Worm (Caenorhabditis elegans) whole organism, L3 larva: ENCODE measurements around the gene T28C6.5.

ENCODE experiments used
- R02D3.7 ChIP-seq: fragments of 150-350 bp; optimal IDR thresholded peaks from 2 replicates; lab custom pipeline; 2014; ENCODE audit warnings: missing biosample characterization, missing genetic modification characterization
- ZK546.5 ChIP-seq: sonication (generic microtip); optimal IDR thresholded peaks from 2 replicates; lab custom pipeline; 2017; ENCODE audit warnings: missing biosample characterization, missing genetic modification characterization
- aly-2 ChIP-seq: fragments of 150-350 bp; optimal IDR thresholded peaks from 2 replicates; lab custom pipeline; 2014; ENCODE audit warnings: missing biosample characterization, missing genetic modification characterization
- ama-1 ChIP-seq: fragments of 150-350 bp; optimal IDR thresholded peaks from 2 replicates; lab custom pipeline; 2018
- ceh-16 ChIP-seq: sonication (generic microtip); optimal IDR thresholded peaks from 2 replicates; lab custom pipeline; 2017; ENCODE audit warnings: missing biosample characterization, missing genetic modification characterization
- ceh-28 ChIP-seq: fragments of 150-350 bp; optimal IDR thresholded peaks from 2 replicates; lab custom pipeline; 2014; ENCODE audit warnings: missing biosample characterization, missing genetic modification reagents, missing genetic modification characterization
- ceh-82 ChIP-seq: fragments of 150-350 bp; optimal IDR thresholded peaks from 2 replicates; lab custom pipeline; 2014; ENCODE audit warnings: missing biosample characterization, missing genetic modification characterization
- ceh-9 ChIP-seq: sonication (generic microtip); optimal IDR thresholded peaks from 2 replicates; lab custom pipeline; 2018; ENCODE audit warnings: missing biosample characterization, missing genetic modification characterization
- daf-12 ChIP-seq: fragments of 150-350 bp; optimal IDR thresholded peaks from 2 replicates; lab custom pipeline; 2014; ENCODE audit warnings: missing biosample characterization, missing genetic modification reagents, missing genetic modification characterization
- egl-27 ChIP-seq: sonication (generic microtip); optimal IDR thresholded peaks from 4 replicates; lab custom pipeline; 2017; ENCODE audit warnings: missing biosample characterization, missing genetic modification reagents, missing genetic modification characterization
- egl-5 ChIP-seq: fragments of 150-350 bp; optimal IDR thresholded peaks from 2 replicates; lab custom pipeline; 2017; ENCODE audit warnings: missing biosample characterization, missing genetic modification reagents, missing genetic modification characterization, inconsistent platforms
- elt-1 ChIP-seq: fragments of 150-350 bp; optimal IDR thresholded peaks from 2 replicates; lab custom pipeline; 2014; ENCODE audit warnings: missing biosample characterization, missing genetic modification characterization
- elt-2 ChIP-seq: sonication (generic microtip); optimal IDR thresholded peaks from 2 replicates; lab custom pipeline; 2016; ENCODE audit warnings: missing genetic modification reagents, mild to moderate bottlenecking, missing genetic modification characterization, missing compliant biosample characterization
- elt-3 ChIP-seq, 3 experiments: fragments of 150-350 bp in 1 of 3; sonication (generic microtip) in 2 of 3; optimal IDR thresholded peaks; 2 replicates in 2 of 3; 4 replicates in 1 of 3; lab custom pipeline; 2014 to 2017; ENCODE audit warnings: missing biosample characterization in 3 of 3, missing genetic modification characterization in 3 of 3
- eor-1 ChIP-seq, 2 experiments: fragments of 150-350 bp; optimal IDR thresholded peaks; 2 replicates each; lab custom pipeline; 2014 to 2018; ENCODE audit warnings: missing biosample characterization in 2 of 2, missing genetic modification characterization in 2 of 2
- fkh-10 ChIP-seq: sonication (generic microtip); optimal IDR thresholded peaks from 2 replicates; lab custom pipeline; 2017; ENCODE audit warnings: missing biosample characterization, missing genetic modification reagents, missing genetic modification characterization
- fkh-2 ChIP-seq: fragments of 150-350 bp; optimal IDR thresholded peaks from 2 replicates; lab custom pipeline; 2014; ENCODE audit warnings: missing biosample characterization, missing genetic modification reagents, missing genetic modification characterization
- fos-1 ChIP-seq: fragments of 150-350 bp; optimal IDR thresholded peaks from 2 replicates; lab custom pipeline; 2014; ENCODE audit warnings: missing biosample characterization, missing genetic modification characterization
- hmg-11 ChIP-seq: sonication (generic microtip); optimal IDR thresholded peaks from 2 replicates; lab custom pipeline; 2016; ENCODE audit warnings: missing genetic modification characterization, missing compliant biosample characterization
- jun-1 ChIP-seq: fragments of 150-350 bp; optimal IDR thresholded peaks from 2 replicates; lab custom pipeline; 2014; ENCODE audit warnings: missing biosample characterization, missing genetic modification reagents, missing genetic modification characterization
- lin-15B ChIP-seq: fragments of 150-350 bp; optimal IDR thresholded peaks from 2 replicates; lab custom pipeline; 2014; ENCODE audit warnings: missing biosample characterization, missing genetic modification characterization
- lin-39 ChIP-seq: fragments of 150-350 bp; optimal IDR thresholded peaks from 2 replicates; lab custom pipeline; 2018; ENCODE audit warnings: missing biosample characterization, missing genetic modification reagents, missing genetic modification characterization
- lsy-12 ChIP-seq: sonication (generic microtip); optimal IDR thresholded peaks from 2 replicates; lab custom pipeline; 2016; ENCODE audit warnings: mild to moderate bottlenecking, missing genetic modification characterization, missing compliant biosample characterization
- mdl-1 ChIP-seq: fragments of 150-350 bp; optimal IDR thresholded peaks from 2 replicates; lab custom pipeline; 2014; ENCODE audit warnings: missing biosample characterization, missing genetic modification characterization
- mml-1 ChIP-seq: fragments of 150-350 bp; sonication (generic microtip); optimal IDR thresholded peaks from 3 replicates; lab custom pipeline; 2014; ENCODE audit warnings: missing biosample characterization, missing genetic modification characterization
- nfya-1 ChIP-seq: sonication (generic microtip); optimal IDR thresholded peaks from 2 replicates; lab custom pipeline; 2017; ENCODE audit warnings: missing genetic modification characterization, mild to moderate bottlenecking, missing compliant biosample characterization, antibody characterized with exemption, moderate library complexity; ENCODE audit not compliant: insufficient read depth
- nhr-11 ChIP-seq: fragments of 150-350 bp; optimal IDR thresholded peaks from 2 replicates; lab custom pipeline; 2014; ENCODE audit warnings: missing biosample characterization, missing genetic modification characterization
- nhr-12 ChIP-seq: fragments of 150-350 bp; optimal IDR thresholded peaks from 2 replicates; lab custom pipeline; 2014; ENCODE audit warnings: missing biosample characterization, missing genetic modification characterization
- nhr-23 ChIP-seq: fragments of 150-350 bp; optimal IDR thresholded peaks from 2 replicates; lab custom pipeline; 2014; ENCODE audit warnings: missing biosample characterization, missing genetic modification reagents, missing genetic modification characterization
- nhr-237 ChIP-seq: fragments of 150-350 bp; optimal IDR thresholded peaks from 2 replicates; lab custom pipeline; 2014; ENCODE audit warnings: missing biosample characterization, missing genetic modification characterization
- nhr-25 ChIP-seq: sonication (generic microtip); optimal IDR thresholded peaks from 2 replicates; lab custom pipeline; 2017; ENCODE audit warnings: missing biosample characterization, missing genetic modification characterization
- nhr-28 ChIP-seq: fragments of 150-350 bp; optimal IDR thresholded peaks from 2 replicates; lab custom pipeline; 2014; ENCODE audit warnings: missing biosample characterization, missing genetic modification characterization
- nhr-43 ChIP-seq: sonication (generic microtip); optimal IDR thresholded peaks from 2 replicates; lab custom pipeline; 2016; ENCODE audit warnings: mild to moderate bottlenecking, missing genetic modification characterization, missing compliant biosample characterization; ENCODE audit not compliant: poor library complexity, severe bottlenecking
- nhr-67 ChIP-seq: fragments of 150-350 bp; optimal IDR thresholded peaks from 2 replicates; lab custom pipeline; 2014; ENCODE audit warnings: missing biosample characterization, missing genetic modification characterization
- nhr-76 ChIP-seq: fragments of 150-350 bp; sonication (generic microtip); optimal IDR thresholded peaks from 5 replicates; lab custom pipeline; 2014; ENCODE audit warnings: missing biosample characterization, missing genetic modification characterization
- nhr-77 ChIP-seq: fragments of 150-350 bp; optimal IDR thresholded peaks from 2 replicates; lab custom pipeline; 2014; ENCODE audit warnings: missing biosample characterization, missing genetic modification characterization
- pha-4 ChIP-seq: fragments of 150-350 bp; optimal IDR thresholded peaks from 2 replicates; lab custom pipeline; 2014; ENCODE audit warnings: missing biosample characterization, missing genetic modification reagents, missing genetic modification characterization
- pqm-1 ChIP-seq: fragments of 150-350 bp; optimal IDR thresholded peaks from 2 replicates; lab custom pipeline; 2017; ENCODE audit warnings: missing biosample characterization, missing genetic modification characterization, inconsistent platforms
- sea-2 ChIP-seq: fragments of 150-350 bp; sonication (generic microtip); optimal IDR thresholded peaks from 4 replicates; lab custom pipeline; 2014; ENCODE audit warnings: missing biosample characterization, missing genetic modification reagents, missing genetic modification characterization
- skn-1 ChIP-seq: fragments of 150-350 bp; optimal IDR thresholded peaks from 2 replicates; lab custom pipeline; 2014; ENCODE audit warnings: missing biosample characterization, missing genetic modification characterization
- snpc-4 ChIP-seq: fragments of 150-350 bp; optimal IDR thresholded peaks from 2 replicates; lab custom pipeline; 2014; ENCODE audit warnings: missing biosample characterization, missing genetic modification characterization
- tbx-2 ChIP-seq: sonication (generic microtip); optimal IDR thresholded peaks from 2 replicates; lab custom pipeline; 2016; ENCODE audit warnings: mild to moderate bottlenecking, missing genetic modification characterization, missing compliant biosample characterization
- unc-39 ChIP-seq: sonication (generic microtip); optimal IDR thresholded peaks from 4 replicates; lab custom pipeline; 2017; ENCODE audit warnings: missing biosample characterization, missing genetic modification characterization
- unc-62 ChIP-seq: fragments of 150-350 bp; sonication (generic microtip); optimal IDR thresholded peaks from 4 replicates; lab custom pipeline; 2014; ENCODE audit warnings: missing biosample characterization, missing genetic modification reagents, missing genetic modification characterization
- zag-1 ChIP-seq: fragments of 150-350 bp; optimal IDR thresholded peaks from 2 replicates; lab custom pipeline; 2014; ENCODE audit warnings: missing biosample characterization, missing genetic modification characterization
- ztf-11 ChIP-seq: fragments of 150-350 bp; optimal IDR thresholded peaks from 2 replicates; lab custom pipeline; 2014; ENCODE audit warnings: missing biosample characterization, missing genetic modification characterization
- ztf-4 ChIP-seq: fragments of 150-350 bp; optimal IDR thresholded peaks from 2 replicates; lab custom pipeline; 2014; ENCODE audit warnings: missing biosample characterization, missing genetic modification characterization

Gene T28C6.5

ce11 chrIV:8825997-8826605 lies 4.9 kb downstream of the T28C6.5 start:
- TF ChIP-seq elt-3 (tag; optimal IDR thresholded peaks at IDR 0.05; lab: Kevin White, UChicago) (no peak), ama-1 (lab: Kevin White, UChicago) (no peak), lin-39 (no peak), fkh-10 (GFP tag; lab: Kevin White, UChicago) (no peak), aly-2 (tag; lab: Kevin White, UChicago) (peak; percentile 11), daf-12 (tag; lab: Kevin White, UChicago) (no peak), nhr-25 (tag; lab: Kevin White, UChicago) (peak; percentile 58), lsy-12 (peak; percentile 6), lin-15B (tag; lab: Kevin White, UChicago) (no peak), eor-1 (tag; optimal IDR thresholded peaks at IDR 0.05; lab: Kevin White, UChicago) (no peak), ceh-82 (tag; lab: Kevin White, UChicago) (peak; percentile 70), nhr-43 (tag; lab: Kevin White, UChicago) (peak; percentile 73), tbx-2 (no peak), nhr-11 (tag; lab: Kevin White, UChicago) (no peak), zag-1 (no peak), fos-1 (no peak), ztf-4 (tag; lab: Kevin White, UChicago) (no peak), pha-4 (tag; lab: Kevin White, UChicago) (no peak), ceh-16 (no peak), ztf-11 (tag; lab: Kevin White, UChicago) (no peak), fkh-2 (no peak), ZK546.5 (no peak), nhr-23 (tag; lab: Kevin White, UChicago) (peak; percentile 31), sea-2 (no peak), mml-1 (tag; lab: Kevin White, UChicago) (no peak), nhr-12 (tag; lab: Kevin White, UChicago) (no peak), unc-39 (tag; lab: Kevin White, UChicago) (no peak), egl-5 (tag; lab: Kevin White, UChicago) (no peak), elt-2 (no peak), nhr-67 (tag; lab: Kevin White, UChicago) (no peak), mdl-1 (tag; lab: Kevin White, UChicago) (no peak), skn-1 (no peak), nfya-1 (tag; lab: Kevin White, UChicago) (no peak), snpc-4 (tag; lab: Kevin White, UChicago) (no peak), nhr-28 (tag; lab: Kevin White, UChicago) (no peak), ceh-28 (peak; percentile 37), nhr-76 (tag; lab: Kevin White, UChicago) (no peak), unc-62 (GFP tag; lab: Kevin White, UChicago) (no peak), pqm-1 (tag; lab: Kevin White, UChicago) (no peak), nhr-237 (tag; lab: Kevin White, UChicago) (no peak), nhr-77 (tag; lab: Kevin White, UChicago) (peak; percentile 56), R02D3.7 (tag; lab: Kevin White, UChicago) (peak; percentile 49), ceh-9 (tag; lab: Kevin White, UChicago) (no peak), elt-1 (tag; lab: Kevin White, UChicago) (peak; percentile 9), hmg-11 (tag; lab: Kevin White, UChicago) (no peak), egl-27 (tag; lab: Kevin White, UChicago) (no peak), jun-1 (no peak)
